Worm (Caenorhabditis elegans) whole organism, L4 larva: ENCODE measurements around the gene acr-15.

Experiments
- R02D3.7 ChIP-seq: fragments of 150-350 bp; sonication (generic microtip); optimal IDR thresholded peaks from 3 replicates; lab custom pipeline; 2014; ENCODE audit warnings: missing biosample characterization, missing genetic modification characterization
- T20F7.1 ChIP-seq: fragments of 200-800 bp; sonication (Bioruptor generic); optimal IDR thresholded peaks from 2 replicates; lab custom pipeline; 2018; ENCODE audit warnings: mild to moderate bottlenecking, missing genetic modification characterization, missing compliant biosample characterization
- Y105C5A.15 ChIP-seq: fragments of 200-800 bp; sonication (Bioruptor generic); IDR thresholded peaks from 2 replicates; pipeline ENCODE4 v1.3.6; 2022; ENCODE audit warnings: missing genetic modification characterization, missing compliant biosample characterization
- Y5F2A.4 ChIP-seq: fragments of 200-800 bp; sonication (Bioruptor generic); optimal IDR thresholded peaks from 2 replicates; lab custom pipeline; 2018; ENCODE audit warnings: mild to moderate bottlenecking, missing genetic modification characterization, missing compliant biosample characterization
- aha-1 ChIP-seq: fragments of 150-350 bp; peaks from one replicate; lab custom pipeline; 2014; ENCODE audit warnings: missing biosample characterization, missing genetic modification characterization
- aly-2 ChIP-seq: sonication (generic microtip); optimal IDR thresholded peaks from 2 replicates; lab custom pipeline; 2018; ENCODE audit warnings: missing biosample characterization, missing genetic modification characterization
- ceh-82 ChIP-seq: sonication (generic microtip); optimal IDR thresholded peaks from 2 replicates; lab custom pipeline; 2017; ENCODE audit warnings: missing biosample characterization, missing genetic modification characterization
- cey-2 ChIP-seq: sonication (generic microtip); optimal IDR thresholded peaks from 3 replicates; lab custom pipeline; 2017; ENCODE audit warnings: missing genetic modification characterization, mild to moderate bottlenecking, missing compliant biosample characterization, antibody characterized with exemption, borderline replicate concordance; ENCODE audit not compliant: insufficient read depth
- dmd-6 ChIP-seq: fragments of 200-800 bp; sonication (Bioruptor generic); IDR thresholded peaks from 2 replicates; pipeline ENCODE4 v1.3.6; 2022; ENCODE audit warnings: missing genetic modification reagents, missing genetic modification characterization, missing compliant biosample characterization
- dpl-1 ChIP-seq: fragments of 150-350 bp; optimal IDR thresholded peaks from 2 replicates; lab custom pipeline; 2014; ENCODE audit warnings: missing biosample characterization, missing genetic modification reagents, missing genetic modification characterization
- hmg-1.1 ChIP-seq: fragments of 200-800 bp; sonication (Bioruptor generic); IDR thresholded peaks from 2 replicates; pipeline ENCODE4 v1.3.6; 2022; ENCODE audit warnings: missing genetic modification reagents, missing genetic modification characterization, missing compliant biosample characterization
- lin-38 ChIP-seq: fragments of 200-800 bp; sonication (Bioruptor generic); IDR thresholded peaks from 2 replicates; pipeline ENCODE4 v1.3.6; 2022; ENCODE audit warnings: missing genetic modification reagents, missing genetic modification characterization, missing compliant biosample characterization
- lsy-2 ChIP-seq, 2 experiments: fragments of 150-350 bp in 1 of 2; sonication (generic microtip) in 1 of 2; optimal IDR thresholded peaks; 2 replicates each; lab custom pipeline; 2014 to 2017; ENCODE audit warnings: missing biosample characterization in 2 of 2, missing genetic modification characterization in 2 of 2
- madf-5 ChIP-seq, 2 experiments: fragments of 200-800 bp; sonication (Bioruptor generic); IDR thresholded peaks; 2 replicates each; pipeline ENCODE4 v1.3.6; 2022; ENCODE audit warnings: missing compliant biosample characterization in 2 of 2, missing genetic modification characterization in 2 of 2
- mdl-1 ChIP-seq, 2 experiments: fragments of 150-350 bp in 1 of 2; sonication (generic microtip) in 1 of 2; optimal IDR thresholded peaks; 2 replicates each; lab custom pipeline; 2014 to 2017; ENCODE audit warnings: missing biosample characterization in 2 of 2, missing genetic modification characterization in 2 of 2
- mep-1 ChIP-seq: fragments of 150-350 bp; sonication (generic microtip); optimal IDR thresholded peaks from 3 replicates; lab custom pipeline; 2014; ENCODE audit warnings: missing biosample characterization, missing genetic modification characterization
- mes-2 ChIP-seq: sonication (generic microtip); optimal IDR thresholded peaks from 2 replicates; lab custom pipeline; 2016; ENCODE audit warnings: missing genotype, mild to moderate bottlenecking, missing genetic modification characterization, missing compliant biosample characterization; ENCODE audit not compliant: poor library complexity, severe bottlenecking
- mxl-3 ChIP-seq: fragments of 200-800 bp; sonication (Bioruptor generic); optimal IDR thresholded peaks from 2 replicates; lab custom pipeline; 2018; ENCODE audit warnings: mild to moderate bottlenecking, missing genetic modification characterization, missing compliant biosample characterization
- nhr-102 ChIP-seq: sonication (generic microtip); optimal IDR thresholded peaks from 2 replicates; lab custom pipeline; 2016; ENCODE audit warnings: mild to moderate bottlenecking, missing genetic modification characterization, moderate library complexity, missing compliant biosample characterization
- nhr-11 ChIP-seq: fragments of 150-350 bp; optimal IDR thresholded peaks from 2 replicates; lab custom pipeline; 2014; ENCODE audit warnings: missing biosample characterization, missing genetic modification characterization
- nhr-237 ChIP-seq: sonication (generic microtip); optimal IDR thresholded peaks from 2 replicates; lab custom pipeline; 2017; ENCODE audit warnings: missing biosample characterization, missing genetic modification characterization
- nhr-28 ChIP-seq: fragments of 150-350 bp; optimal IDR thresholded peaks from 2 replicates; lab custom pipeline; 2014; ENCODE audit warnings: missing biosample characterization, missing genetic modification characterization
- nhr-42 ChIP-seq: fragments of 200-800 bp; sonication (Bioruptor generic); IDR thresholded peaks from 2 replicates; pipeline ENCODE4 v1.3.6; 2022; ENCODE audit warnings: missing genetic modification characterization, missing compliant biosample characterization
- nhr-6 ChIP-seq: fragments of 150-350 bp; optimal IDR thresholded peaks from 2 replicates; lab custom pipeline; 2014; ENCODE audit warnings: missing biosample characterization, missing genetic modification characterization
- pqm-1 ChIP-seq: sonication (generic microtip); optimal IDR thresholded peaks from 2 replicates; lab custom pipeline; 2017; ENCODE audit warnings: missing biosample characterization, missing genetic modification characterization
- rbr-2 ChIP-seq: sonication (generic microtip); optimal IDR thresholded peaks from 2 replicates; lab custom pipeline; 2016; ENCODE audit warnings: missing genotype, missing genetic modification characterization, missing compliant biosample characterization
- saeg-2 ChIP-seq: fragments of 200-800 bp; sonication (Bioruptor generic); IDR thresholded peaks from 2 replicates; pipeline ENCODE4 v1.3.6; 2022; ENCODE audit warnings: missing genetic modification reagents, missing genetic modification characterization, missing compliant biosample characterization
- set-16 ChIP-seq: fragments of 200-800 bp; sonication (Bioruptor generic); IDR thresholded peaks from 2 replicates; pipeline ENCODE4 v1.3.6; 2022; ENCODE audit warnings: missing genetic modification reagents, missing genetic modification characterization, missing compliant biosample characterization
- unc-130 ChIP-seq: sonication (generic microtip); optimal IDR thresholded peaks from 2 replicates; lab custom pipeline; 2016; ENCODE audit warnings: missing genetic modification reagents, missing genetic modification characterization, missing compliant biosample characterization
- unc-62 ChIP-seq, 3 experiments: fragments of 150-350 bp in 1 of 3; sonication (generic microtip); optimal IDR thresholded peaks in 2 of 3; peaks in 1 of 3; 1 replicate in 1 of 3; 2 replicates in 2 of 3; lab custom pipeline; 2014 to 2017; ENCODE audit warnings: missing biosample characterization in 3 of 3, missing genetic modification characterization in 3 of 3, missing genetic modification reagents in 3 of 3, missing genotype in 1 of 3
- zfp-3 ChIP-seq: fragments of 200-800 bp; sonication (Bioruptor generic); conservative IDR thresholded peaks from 2 replicates; pipeline ENCODE4 v1.3.6; 2022; ENCODE audit warnings: missing genetic modification reagents, missing genetic modification characterization, missing compliant biosample characterization
- zip-11 ChIP-seq: fragments of 200-800 bp; sonication (Bioruptor generic); IDR thresholded peaks from 2 replicates; pipeline ENCODE4 v1.3.6; 2022; ENCODE audit warnings: missing genetic modification characterization, missing compliant biosample characterization
- ztf-7 ChIP-seq: fragments of 150-350 bp; optimal IDR thresholded peaks from 2 replicates; lab custom pipeline; 2014; ENCODE audit warnings: missing biosample characterization, missing genetic modification characterization

The acr-15 gene

DNA sequence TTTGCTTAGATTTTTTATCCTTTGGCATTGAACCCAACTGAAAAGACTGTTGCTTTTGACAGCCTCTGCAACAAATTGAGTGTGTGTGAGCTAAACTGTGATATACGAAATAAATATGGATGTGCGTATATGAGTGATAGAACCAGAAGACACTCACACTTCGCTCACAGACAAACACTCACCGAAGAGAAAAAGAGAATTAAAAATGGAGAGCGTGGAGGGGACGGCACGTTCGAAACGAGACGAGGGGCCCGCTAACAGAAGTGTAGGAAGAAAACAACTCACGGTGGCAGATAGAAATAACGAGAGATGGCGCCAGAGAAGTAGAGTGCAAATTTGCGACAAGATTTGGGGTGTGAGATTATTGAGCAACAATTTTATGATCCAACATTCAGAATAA lies 34.2 kb upstream of the acr-15 start:
- TF ChIP-seq madf-5 (GFP tag; IDR thresholded peaks at IDR 0.05; lab: Robert Waterston, UW) (no peak), cey-2 (tag; lab: Kevin White, UChicago) (no peak), ztf-7 (no peak), Y5F2A.4 (GFP tag; lab: Kevin White, UChicago) (no peak), dpl-1 (GFP tag; lab: Kevin White, UChicago) (peak; percentile 18), zip-11 (GFP tag; lab: Robert Waterston, UW) (no peak), nhr-102 (tag; lab: Kevin White, UChicago) (no peak), mdl-1 (tag; optimal IDR thresholded peaks at IDR 0.05; lab: Kevin White, UChicago) (peak in 1 of 2 experiments; percentile 53), Y105C5A.15 (GFP tag; lab: Robert Waterston, UW) (no peak), nhr-6 (no peak), hmg-1.1 (GFP tag; lab: Robert Waterston, UW) (peak; percentile 49; the same call in 1 of the 2 replicates), rbr-2 (tag; lab: Kevin White, UChicago) (peak; percentile 59), ceh-82 (tag; lab: Kevin White, UChicago) (no peak), dmd-6 (0 out of 2 replicates have a peak, but pooled peaks have one; percentile 14), nhr-11 (tag; lab: Kevin White, UChicago) (peak; percentile 44), aha-1 (peak; percentile 93), mep-1 (tag; lab: Kevin White, UChicago) (no peak), T20F7.1 (GFP tag; lab: Kevin White, UChicago) (no peak), mes-2 (tag; lab: Kevin White, UChicago) (peak; percentile 39), aly-2 (tag; lab: Kevin White, UChicago) (no peak), nhr-28 (tag; lab: Kevin White, UChicago) (peak; percentile 11), unc-62 (GFP tag; optimal IDR thresholded peaks at IDR 0.05 in 1 of 2; lab: Kevin White, UChicago) (peak in 1 of 2 experiments; percentile 97), unc-62 (tag; optimal IDR thresholded peaks at IDR 0.05; lab: Kevin White, UChicago) (no peak)

DNA sequence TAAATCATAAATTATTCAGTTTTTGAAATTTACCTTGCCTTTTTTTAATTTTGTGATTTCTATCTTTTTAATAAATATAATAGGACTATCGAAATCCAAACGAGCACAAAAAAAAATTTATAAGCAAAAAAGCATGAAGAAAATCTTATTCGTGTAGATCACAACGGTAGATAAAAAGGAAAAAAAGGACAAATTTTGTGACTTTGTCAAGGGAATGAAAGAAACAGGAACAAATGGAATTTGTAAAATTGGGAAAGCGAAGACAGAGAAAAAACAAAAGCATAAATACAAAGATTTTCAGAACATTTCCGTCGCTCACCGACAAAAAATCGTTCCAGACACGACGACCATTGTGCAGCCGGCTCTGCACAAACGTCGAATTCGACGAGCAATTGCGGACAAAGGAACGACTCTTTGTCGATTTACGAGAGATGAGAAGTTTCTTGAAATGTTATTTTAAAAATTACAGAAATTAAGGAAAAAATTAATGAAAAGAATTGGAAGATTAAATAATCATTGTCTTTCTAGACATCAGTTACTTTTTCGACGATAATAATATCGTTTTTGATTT lies 33.6 kb upstream of the acr-15 start, which contains the start of gene F45F2.10:
TSS of gene F45F2.10 (minus strand) at position 51 of the 571 bp plus-strand sequence.
- TF ChIP-seq lin-38 (GFP tag; lab: Robert Waterston, UW) (no peak), mes-2 (tag; lab: Kevin White, UChicago) (peak; percentile 45), R02D3.7 (tag; lab: Kevin White, UChicago) (peak; percentile 41), dpl-1 (GFP tag; lab: Kevin White, UChicago) (peak; percentile 26)
- TF ChIP-seq, all 104 proteins: peak for 3

ce11 chrV:8520846-8521553 lies 31.5 kb upstream of the acr-15 start, which contains the start of the genes F45F2.11 and otpl-7:
Gene F45F2.11, minus strand, starts transcription at chrV:8520896.
Gene otpl-7, plus strand, starts transcription at chrV:8521503.
- no peak for TF ChIP-seq mdl-1 (tag; optimal IDR thresholded peaks at IDR 0.05; lab: Kevin White, UChicago)
- no peak for TF ChIP-seq aly-2 (tag; lab: Kevin White, UChicago)
- TF ChIP-seq zfp-3 (GFP tag; lab: Robert Waterston, UW): no peak
- TF ChIP-seq pqm-1 (tag; lab: Kevin White, UChicago): no peak
- TF ChIP-seq mxl-3 (GFP tag; lab: Kevin White, UChicago): no peak
- TF ChIP-seq lsy-2 (tag; optimal IDR thresholded peaks at IDR 0.05; lab: Kevin White, UChicago): no peak
- no peak for TF ChIP-seq unc-130 (GFP tag; lab: Kevin White, UChicago)
- no peak for TF ChIP-seq nhr-42 (GFP tag; lab: Robert Waterston, UW)
- TF ChIP-seq saeg-2: no peak
- TF ChIP-seq hmg-1.1 (GFP tag; lab: Robert Waterston, UW): no peak
- TF ChIP-seq set-16: no peak

DNA sequence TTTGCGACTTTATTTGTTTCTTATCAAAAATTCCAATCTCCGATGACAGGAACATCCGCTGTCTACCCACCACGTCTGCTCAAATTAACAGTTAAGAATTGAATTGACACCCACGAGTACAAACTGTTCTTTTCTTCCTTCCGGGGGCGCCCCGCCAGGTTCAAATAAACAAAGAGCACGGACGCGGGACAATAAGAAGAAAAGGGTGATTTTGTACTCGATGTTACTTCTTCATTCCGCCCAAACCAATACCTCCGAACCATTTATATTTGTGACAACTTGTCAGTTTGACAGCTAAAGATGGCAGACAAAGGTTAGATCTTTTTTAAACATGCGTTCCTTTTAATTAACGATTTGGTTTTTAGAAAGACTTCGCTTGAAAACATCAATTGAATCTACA lies 26.7 kb upstream of the acr-15 start, which contains the start of gene otpl-6:
TSS of gene otpl-6 (plus strand) at position 301 of the 400 bp plus-strand sequence.
- TF ChIP-seq dmd-6 (0 out of 2 replicates have a peak, but pooled peaks have one; percentile 12), nhr-237 (tag; lab: Kevin White, UChicago) (no peak)
